Fruit fly (Drosophila melanogaster) whole organism, embryonic: Measurements from ENCODE around the gene st.

Experiments
- Abd-B ChIP-seq: fragments of 200-800 bp; sonication (Bioruptor generic); optimal IDR thresholded peaks from 2 replicates; lab custom pipeline; 2018; ENCODE audit warnings: missing biosample characterization, mild to moderate bottlenecking, missing genetic modification characterization, moderate library complexity
- Antp ChIP-seq: fragments of 200-800 bp; sonication (Bioruptor generic); optimal IDR thresholded peaks from 3 replicates; lab custom pipeline; 2016; ENCODE audit warnings: missing biosample characterization, missing genetic modification characterization
- CG1024 ChIP-seq: fragments of 200-800 bp; sonication (Bioruptor generic); IDR thresholded peaks from 2 replicates; pipeline ENCODE4 v1.3.6; 2022; ENCODE audit warnings: missing biosample characterization, missing genetic modification characterization
- CG11398 ChIP-seq: fragments of 200-800 bp; sonication (Bioruptor generic); optimal IDR thresholded peaks from 2 replicates; lab custom pipeline; 2016; ENCODE audit warnings: missing biosample characterization, missing genetic modification characterization
- CG12071 ChIP-seq: fragments of 200-800 bp; sonication (Bioruptor generic); optimal IDR thresholded peaks from 3 replicates; lab custom pipeline; 2018; ENCODE audit warnings: missing biosample characterization, mild to moderate bottlenecking, missing genetic modification characterization
- CG12219 ChIP-seq: fragments of 200-800 bp; sonication (Bioruptor generic); optimal IDR thresholded peaks from 3 replicates; lab custom pipeline; 2018; ENCODE audit warnings: missing biosample characterization, mild to moderate bottlenecking, missing genetic modification characterization
- CG12744 ChIP-seq: fragments of 200-800 bp; sonication (Bioruptor generic); optimal IDR thresholded peaks from 2 replicates; lab custom pipeline; 2016; ENCODE audit warnings: missing biosample characterization, missing genetic modification characterization
- CG12942 ChIP-seq: fragments of 200-800 bp; sonication (Bioruptor generic); optimal IDR thresholded peaks from 3 replicates; lab custom pipeline; 2016; ENCODE audit warnings: missing biosample characterization, missing genetic modification characterization
- CG13424 ChIP-seq: fragments of 200-800 bp; sonication (Bioruptor generic); optimal IDR thresholded peaks from 2 replicates; lab custom pipeline; 2019; ENCODE audit warnings: missing biosample characterization, mild to moderate bottlenecking, missing genetic modification characterization, moderate library complexity
- CG15601 ChIP-seq: fragments of 200-800 bp; sonication (Bioruptor generic); optimal IDR thresholded peaks from 3 replicates; lab custom pipeline; 2019; ENCODE audit warnings: missing biosample characterization, mild to moderate bottlenecking, missing genetic modification characterization, moderate library complexity
- CG16863 ChIP-seq: fragments of 200-800 bp; sonication (Bioruptor generic); optimal IDR thresholded peaks from 3 replicates; lab custom pipeline; 2016; ENCODE audit warnings: missing biosample characterization, missing genetic modification characterization
- CG17385 ChIP-seq: fragments of 200-800 bp; sonication (Bioruptor generic); optimal IDR thresholded peaks from 3 replicates; lab custom pipeline; 2018; ENCODE audit warnings: missing biosample characterization, mild to moderate bottlenecking, missing genetic modification characterization
- CG17612 ChIP-seq: fragments of 200-800 bp; sonication (Bioruptor generic); IDR thresholded peaks from 2 replicates; pipeline ENCODE4 v1.3.6; 2022; ENCODE audit warnings: missing biosample characterization, missing genetic modification characterization
- CG17912 ChIP-seq: fragments of 200-800 bp; sonication (Bioruptor generic); optimal IDR thresholded peaks from 2 replicates; lab custom pipeline; 2018; ENCODE audit warnings: missing biosample characterization, mild to moderate bottlenecking, missing genetic modification characterization
- CG3407 ChIP-seq: fragments of 200-800 bp; sonication (Bioruptor generic); optimal IDR thresholded peaks from 2 replicates; lab custom pipeline; 2018; ENCODE audit warnings: missing biosample characterization, mild to moderate bottlenecking, missing genetic modification characterization
- CG4282 ChIP-seq: fragments of 200-800 bp; sonication (Bioruptor generic); optimal IDR thresholded peaks from 2 replicates; lab custom pipeline; 2016; ENCODE audit warnings: missing biosample characterization, missing genetic modification characterization
- CG4328 ChIP-seq: fragments of 200-800 bp; sonication (Bioruptor generic); optimal IDR thresholded peaks from 3 replicates; lab custom pipeline; 2017; ENCODE audit warnings: missing biosample characterization, missing genetic modification reagents, missing genetic modification characterization
- CG5180 ChIP-seq: fragments of 200-800 bp; sonication (Bioruptor generic); optimal IDR thresholded peaks from 3 replicates; lab custom pipeline; 2017; ENCODE audit warnings: missing biosample characterization, missing genetic modification characterization, mild to moderate bottlenecking, moderate library complexity, missing genetic modification reagents
- CG6175 ChIP-seq: fragments of 200-800 bp; sonication (Bioruptor generic); IDR thresholded peaks from 3 replicates; pipeline ENCODE4 v1.3.6; 2022; ENCODE audit warnings: missing biosample characterization, missing genetic modification characterization
- CG7928 ChIP-seq: fragments of 200-800 bp; sonication (Bioruptor generic); optimal IDR thresholded peaks from 2 replicates; lab custom pipeline; 2017; ENCODE audit warnings: missing biosample characterization, mild to moderate bottlenecking, missing genetic modification characterization
- CG8478 ChIP-seq: fragments of >200 bp; optimal IDR thresholded peaks from 2 replicates; lab custom pipeline; 2018
- CG8765 ChIP-seq: fragments of 200-800 bp; sonication (Bioruptor generic); IDR thresholded peaks from 2 replicates; pipeline ENCODE4 v1.3.6; 2022; ENCODE audit warnings: missing biosample characterization, missing genetic modification characterization
- Chrac-16 ChIP-seq: fragments of 200-800 bp; sonication (Bioruptor generic); optimal IDR thresholded peaks from 3 replicates; lab custom pipeline; 2016; ENCODE audit warnings: missing biosample characterization, missing genetic modification characterization
- D19A ChIP-seq: fragments of 200-800 bp; optimal IDR thresholded peaks from 3 replicates; lab custom pipeline; 2019; ENCODE audit warnings: missing biosample characterization, mild to moderate bottlenecking, missing genetic modification characterization, moderate library complexity
- Ets65A ChIP-seq: fragments of 200-800 bp; sonication (Bioruptor generic); peaks from one replicate; lab custom pipeline; 2016; ENCODE audit warnings: missing biosample characterization, missing genetic modification characterization
- Fer2 ChIP-seq: fragments of 200-800 bp; sonication (Bioruptor generic); optimal IDR thresholded peaks from 2 replicates; lab custom pipeline; 2018; ENCODE audit warnings: missing biosample characterization, mild to moderate bottlenecking, missing genetic modification characterization, moderate library complexity
- GATAe ChIP-seq: fragments of 200-800 bp; sonication (Bioruptor generic); conservative IDR thresholded peaks from 2 replicates; pipeline ENCODE4 v1.3.6; 2022; ENCODE audit warnings: missing biosample characterization, missing genetic modification characterization
- NFAT ChIP-seq: fragments of 200-800 bp; sonication (Bioruptor generic); IDR thresholded peaks from 2 replicates; pipeline ENCODE4 v1.3.6; 2022; ENCODE audit warnings: missing biosample characterization, missing genetic modification characterization
- Neu2 ChIP-seq: fragments of 200-800 bp; sonication (Bioruptor generic); optimal IDR thresholded peaks from 3 replicates; lab custom pipeline; 2016; ENCODE audit warnings: missing biosample characterization, missing genetic modification characterization, borderline replicate concordance
- Rx ChIP-seq: fragments of 200-800 bp; sonication (Bioruptor generic); IDR thresholded peaks from 2 replicates; pipeline ENCODE4 v1.3.6; 2022; ENCODE audit warnings: missing biosample characterization, missing genetic modification characterization
- Scr ChIP-seq: fragments of 200-800 bp; sonication (Bioruptor generic); IDR thresholded peaks from 2 replicates; pipeline ENCODE4 v1.3.6; 2022; ENCODE audit warnings: missing biosample characterization, missing genetic modification characterization; ENCODE audit not compliant: partially characterized antibody
- Trl ChIP-seq, 3 experiments: fragments of >200 bp in 2 of 3; fragments of 200-800 bp in 1 of 3; sonication (Bioruptor generic) in 1 of 3; optimal IDR thresholded peaks; 2 replicates in 1 of 3; 3 replicates in 2 of 3; lab custom pipeline; 2016 to 2017; ENCODE audit warnings: missing biosample characterization in 1 of 3, missing genetic modification characterization in 1 of 3
- amos ChIP-seq: fragments of 200-800 bp; sonication (Bioruptor generic); IDR thresholded peaks from 2 replicates; pipeline ENCODE4 v1.3.6; 2022; ENCODE audit warnings: missing biosample characterization, missing genetic modification characterization; ENCODE audit not compliant: partially characterized antibody
- ash1 ChIP-seq: fragments of 200-800 bp; sonication (Bioruptor generic); optimal IDR thresholded peaks from 2 replicates; lab custom pipeline; 2018; ENCODE audit warnings: missing biosample characterization, mild to moderate bottlenecking, missing genetic modification characterization
- bigmax ChIP-seq: fragments of 200-800 bp; sonication (Bioruptor generic); optimal IDR thresholded peaks from 2 replicates; lab custom pipeline; 2018; ENCODE audit warnings: missing biosample characterization, mild to moderate bottlenecking, missing genetic modification characterization
- br ChIP-seq: fragments of >200 bp; optimal IDR thresholded peaks from 2 replicates; lab custom pipeline; 2017
- croc ChIP-seq: fragments of 200-800 bp; sonication (Bioruptor generic); conservative IDR thresholded peaks from 3 replicates; pipeline ENCODE4 v1.3.6; 2022; ENCODE audit warnings: missing biosample characterization, missing genetic modification characterization
- dan ChIP-seq: fragments of 200-800 bp; sonication (Bioruptor generic); IDR thresholded peaks from 2 replicates; pipeline ENCODE4 v1.3.6; 2022; ENCODE audit warnings: missing biosample characterization, missing genetic modification characterization
- dm ChIP-seq: fragments of 200-800 bp; sonication (Bioruptor generic); optimal IDR thresholded peaks from 3 replicates; lab custom pipeline; 2016; ENCODE audit warnings: missing biosample characterization, missing genetic modification characterization
- en ChIP-seq: fragments of 200-800 bp; sonication (Bioruptor generic); optimal IDR thresholded peaks from 2 replicates; lab custom pipeline; 2016; ENCODE audit warnings: missing biosample characterization, missing genetic modification characterization
- fd96Cb ChIP-seq: fragments of 200-800 bp; sonication (Bioruptor generic); optimal IDR thresholded peaks from 2 replicates; lab custom pipeline; 2018; ENCODE audit warnings: missing biosample characterization, mild to moderate bottlenecking, missing genetic modification characterization, moderate library complexity
- gfzf ChIP-seq: fragments of 200-800 bp; sonication (Bioruptor generic); optimal IDR thresholded peaks from 2 replicates; lab custom pipeline; 2016; ENCODE audit warnings: missing biosample characterization, mild to moderate bottlenecking, missing genetic modification characterization, moderate library complexity
- grau ChIP-seq: fragments of 200-800 bp; optimal IDR thresholded peaks from 3 replicates; lab custom pipeline; 2019; ENCODE audit warnings: missing biosample characterization, mild to moderate bottlenecking, missing genetic modification characterization, moderate library complexity
- nerfin-1 ChIP-seq: fragments of 200-800 bp; sonication (Bioruptor generic); optimal IDR thresholded peaks from 3 replicates; lab custom pipeline; 2019; ENCODE audit warnings: missing biosample characterization, mild to moderate bottlenecking, missing genetic modification characterization, moderate library complexity
- p53 ChIP-seq: fragments of 200-800 bp; sonication (Bioruptor generic); optimal IDR thresholded peaks from 2 replicates; lab custom pipeline; 2016; ENCODE audit warnings: missing biosample characterization, missing genetic modification characterization
- sens ChIP-seq: fragments of 200-800 bp; sonication (Bioruptor generic); peaks from one replicate; lab custom pipeline; 2016; ENCODE audit warnings: missing biosample characterization, missing genetic modification characterization
- stc ChIP-seq: fragments of 200-800 bp; sonication (Bioruptor generic); IDR thresholded peaks from 2 replicates; pipeline ENCODE4 v1.3.6; 2022; ENCODE audit warnings: missing biosample characterization, missing genetic modification characterization
- toy ChIP-seq: fragments of 200-800 bp; sonication (Bioruptor generic); IDR thresholded peaks from 2 replicates; pipeline ENCODE4 v1.3.6; 2022; ENCODE audit warnings: missing biosample characterization, missing genetic modification characterization
- trem ChIP-seq: fragments of 200-800 bp; optimal IDR thresholded peaks from 3 replicates; lab custom pipeline; 2019; ENCODE audit warnings: missing biosample characterization, mild to moderate bottlenecking, missing genetic modification characterization, moderate library complexity
- z ChIP-seq: fragments of 200-800 bp; sonication (Bioruptor generic); IDR thresholded peaks from 3 replicates; pipeline ENCODE4 v1.3.6; 2022; ENCODE audit warnings: missing biosample characterization, missing genetic modification characterization

st gene

dm6 chr3L:16480408-16481193 is 16.9 kb upstream of the st start (continued):
- TF ChIP-seq nerfin-1 (tag; lab: Kevin White, UChicago) (peak; percentile 95), sens (GFP tag; lab: Kevin White, UChicago) (peak; percentile 100), Rx (GFP tag; lab: Robert Waterston, UW) (peak; percentile 96), z (GFP tag; lab: Robert Waterston, UW) (peak; percentile 73; the same call in 2 of the 3 replicates), CG12071 (GFP tag; lab: Kevin White, UChicago) (peak; percentile 95), toy (GFP tag; lab: Robert Waterston, UW) (peak; percentile 87), CG5180 (GFP tag; lab: Kevin White, UChicago) (peak; percentile 91), dan (GFP tag; lab: Robert Waterston, UW) (peak; percentile 92), CG8765 (GFP tag; lab: Robert Waterston, UW) (peak; percentile 91), NFAT (peak; percentile 93), CG17385 (GFP tag; lab: Kevin White, UChicago) (peak; percentile 94), CG1024 (GFP tag; lab: Robert Waterston, UW) (peak; percentile 95), bigmax (GFP tag; lab: Kevin White, UChicago) (peak; percentile 45), CG12942 (GFP tag; lab: Kevin White, UChicago) (peak; percentile 95), CG4282 (peak; percentile 80), ash1 (GFP tag; lab: Kevin White, UChicago) (no peak), en (GFP tag; lab: Kevin White, UChicago) (peak; percentile 95), CG7928 (peak; percentile 66), Antp (GFP tag; lab: Kevin White, UChicago) (peak; percentile 94), fd96Cb (peak; percentile 99), CG3407 (GFP tag; lab: Kevin White, UChicago) (peak; percentile 96), CG8478 (no peak), br (lab: Kevin White, UChicago) (no peak), Neu2 (GFP tag; lab: Kevin White, UChicago) (peak; percentile 59), gfzf (GFP tag; lab: Kevin White, UChicago) (peak; percentile 24), Ets65A (GFP tag; lab: Kevin White, UChicago) (peak; percentile 99), CG13424 (peak; percentile 98), CG16863 (GFP tag; lab: Kevin White, UChicago) (peak; percentile 97), CG4328 (peak; percentile 90), GATAe (GFP tag; lab: Robert Waterston, UW) (0 out of 2 replicates have a peak, but pooled peaks have one; percentile 40), CG12219 (GFP tag; lab: Kevin White, UChicago) (peak; percentile 97), CG17912 (GFP tag; lab: Kevin White, UChicago) (peak; percentile 80), CG17612 (peak; percentile 86), dm (peak; percentile 91), Chrac-16 (GFP tag; lab: Kevin White, UChicago) (peak; percentile 98), Abd-B (GFP tag; lab: Kevin White, UChicago) (peak; percentile 97), D19A (tag; lab: Kevin White, UChicago) (peak; percentile 96), Scr (GFP tag; lab: Robert Waterston, UW) (no peak), CG6175 (GFP tag; lab: Robert Waterston, UW) (peak; percentile 85), croc (GFP tag; lab: Robert Waterston, UW) (peak; percentile 97), CG12744 (GFP tag; lab: Kevin White, UChicago) (peak; percentile 94), p53 (GFP tag; lab: Kevin White, UChicago) (peak; percentile 84), Trl (optimal IDR thresholded peaks at IDR 0.05; lab: Kevin White, UChicago) (no peak), Trl (GFP tag; optimal IDR thresholded peaks at IDR 0.05; lab: Kevin White, UChicago) (peak; percentile 96), CG11398 (GFP tag; lab: Kevin White, UChicago) (peak; percentile 94), CG15601 (tag; lab: Kevin White, UChicago) (peak; percentile 97), Fer2 (tag; lab: Kevin White, UChicago) (peak; percentile 89), stc (peak; percentile 96), grau (tag; lab: Kevin White, UChicago) (peak; percentile 96), trem (tag; lab: Kevin White, UChicago) (peak; percentile 95), amos (no peak)
